Worm (Caenorhabditis elegans): ENCODE measurements around the gene srh-167.

Gene srh-167

ce11 chrV:16342258-16342618 lies 8.7 kb downstream of the srh-167 start, which contains the start of gene nhr-193:
Gene nhr-193, plus strand, starts transcription at chrV:16342308.
- TF ChIP-seq npax-4 (tag; optimal IDR thresholded peaks at IDR 0.05) (no peak), elt-2 (tag; optimal IDR thresholded peaks at IDR 0.05) (peak; percentile 22)

DNA sequence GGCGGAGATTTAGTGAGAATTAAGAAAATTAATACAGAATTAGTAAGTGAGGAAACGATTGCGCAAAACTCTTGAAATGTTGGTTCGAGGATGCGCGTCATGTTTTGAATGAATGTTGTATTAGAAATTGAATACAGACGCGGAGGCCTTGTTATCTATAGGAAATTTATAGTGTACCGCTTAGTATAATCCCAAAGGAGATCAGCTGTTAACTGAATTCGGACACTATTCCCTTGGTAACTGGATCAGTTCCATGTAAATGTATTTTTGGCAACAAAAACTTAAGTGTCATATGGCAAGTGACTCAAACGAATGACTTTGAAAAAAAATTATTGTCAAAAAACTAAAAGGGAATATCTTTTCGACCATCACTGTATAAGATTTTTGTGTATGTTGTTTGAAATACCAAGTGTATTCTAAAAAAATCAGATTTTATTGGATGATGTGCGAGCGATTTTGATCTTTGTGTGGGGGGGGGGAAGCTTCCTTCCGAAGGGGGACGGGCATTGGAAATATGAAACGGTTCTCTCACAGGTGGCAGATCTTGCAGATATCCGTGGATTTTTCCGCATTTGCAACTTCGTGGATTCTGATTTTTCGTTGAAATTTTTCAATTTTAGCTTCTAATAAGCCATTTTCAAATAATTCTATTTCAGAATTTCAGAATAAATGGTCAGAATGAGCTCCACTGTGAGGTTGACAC lies 13.0 kb downstream of the srh-167 start, which contains the start of the genes W08G11.5 and W08G11.1:
W08G11.5 (minus strand) TSS at position 101 of the 703 bp plus-strand sequence.
W08G11.1 (plus strand) TSS at position 653 of the 703 bp plus-strand sequence.
- TF ChIP-seq ceh-19 (GFP tag; optimal IDR thresholded peaks at IDR 0.05) = no peak
- no peak for TF ChIP-seq pat-9 (tag; optimal IDR thresholded peaks at IDR 0.05)
- no peak for TF ChIP-seq K02D7.2 (tag; optimal IDR thresholded peaks at IDR 0.05)
- no peak for TF ChIP-seq nfya-1 (tag; optimal IDR thresholded peaks at IDR 0.05)
- TF ChIP-seq pha-2 (tag; optimal IDR thresholded peaks at IDR 0.05) = no peak
- no peak for TF ChIP-seq dve-1 (tag; optimal IDR thresholded peaks at IDR 0.05)
- TF ChIP-seq ceh-48 (tag; optimal IDR thresholded peaks at IDR 0.05) = no peak
- TF ChIP-seq fax-1 (tag; optimal IDR thresholded peaks at IDR 0.05) = no peak
- no peak for TF ChIP-seq hlh-6 (tag; optimal IDR thresholded peaks at IDR 0.05)
- no peak for TF ChIP-seq lin-11 (tag; optimal IDR thresholded peaks at IDR 0.05)
- TF ChIP-seq elt-4 (tag; optimal IDR thresholded peaks at IDR 0.05) = no peak
- TF ChIP-seq ceh-34 (tag; optimal IDR thresholded peaks at IDR 0.05) = no peak
- no peak for TF ChIP-seq madf-2 (tag; optimal IDR thresholded peaks at IDR 0.05)
- no peak for TF ChIP-seq T23F11.4 (GFP tag; optimal IDR thresholded peaks at IDR 0.05)
- TF ChIP-seq sdc-2 (tag; optimal IDR thresholded peaks at IDR 0.05) = no peak
- no peak for TF ChIP-seq zip-5 (tag; optimal IDR thresholded peaks at IDR 0.05)

DNA sequence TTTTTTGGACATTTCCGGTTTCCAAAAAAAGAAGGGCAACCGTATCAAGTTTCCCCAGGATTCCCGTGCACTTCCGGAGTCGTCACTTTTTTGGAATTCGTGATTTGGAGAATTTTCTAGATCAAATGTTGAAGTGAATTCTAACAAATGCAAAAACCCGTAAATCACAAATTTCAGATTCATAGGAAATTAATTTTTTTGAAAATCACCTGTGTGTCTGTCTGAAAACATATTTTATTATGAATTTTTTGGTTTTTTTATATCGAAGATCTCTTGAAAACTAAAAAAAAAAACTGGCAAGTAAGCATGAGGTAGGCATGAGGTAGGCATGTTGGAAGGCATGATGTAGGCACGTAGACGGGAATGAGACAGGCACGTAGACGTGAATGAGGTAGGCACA lies 16.5 kb downstream of the srh-167 start:
- TF ChIP-seq npax-4 (tag; optimal IDR thresholded peaks at IDR 0.05) (no peak), ztf-16 (tag; optimal IDR thresholded peaks at IDR 0.05) (no peak), lim-6 (tag; optimal IDR thresholded peaks at IDR 0.05) (no peak), sox-4 (tag; optimal IDR thresholded peaks at IDR 0.05) (no peak), ama-1 (optimal IDR thresholded peaks at IDR 0.05) (no peak), che-1 (tag; optimal IDR thresholded peaks at IDR 0.05) (no peak), unc-55 (GFP tag; optimal IDR thresholded peaks at IDR 0.05) (no peak), T23F11.4 (GFP tag; optimal IDR thresholded peaks at IDR 0.05) (no peak), rnt-1 (tag; optimal IDR thresholded peaks at IDR 0.05) (no peak), ceh-22 (tag; optimal IDR thresholded peaks at IDR 0.05) (no peak), ceh-45 (GFP tag; IDR thresholded peaks at IDR 0.05) (no peak), tbx-7 (tag; optimal IDR thresholded peaks at IDR 0.05) (no peak), gmeb-2 (tag; optimal IDR thresholded peaks at IDR 0.05) (no peak)

ce11 chrV:16350775-16351378 lies 17.4 kb downstream of the srh-167 start:
- TF ChIP-seq unc-42 (tag; optimal IDR thresholded peaks at IDR 0.05) = peak; percentile 17
- peak; percentile 49 for TF ChIP-seq ceh-18 (tag; optimal IDR thresholded peaks at IDR 0.05)
- no peak for TF ChIP-seq unc-55 (GFP tag; optimal IDR thresholded peaks at IDR 0.05)
- TF ChIP-seq rnt-1 (tag; optimal IDR thresholded peaks at IDR 0.05) = peak; percentile 37
- no peak for TF ChIP-seq pqm-1 (tag; optimal IDR thresholded peaks at IDR 0.05)
- TF ChIP-seq ceh-31 (tag; optimal IDR thresholded peaks at IDR 0.05) = peak; percentile 29
- TF ChIP-seq C38D4.7 (GFP tag; optimal IDR thresholded peaks at IDR 0.05) = no peak
- no peak for TF ChIP-seq zip-5 (tag; optimal IDR thresholded peaks at IDR 0.05)
- TF ChIP-seq nfya-1 (tag; optimal IDR thresholded peaks at IDR 0.05) = peak; percentile 71

ce11 chrV:16351757-16352156 lies 18.2 kb downstream of the srh-167 start:
- TF ChIP-seq madf-2 (tag; optimal IDR thresholded peaks at IDR 0.05) (no peak), gmeb-2 (tag; optimal IDR thresholded peaks at IDR 0.05) (no peak), dmd-4 (tag; optimal IDR thresholded peaks at IDR 0.05; ENCODE audit: borderline replicate concordance) (no peak), nfya-1 (tag; optimal IDR thresholded peaks at IDR 0.05) (no peak), nhr-11 (tag; optimal IDR thresholded peaks at IDR 0.05) (no peak), K09A11.1 (tag; optimal IDR thresholded peaks at IDR 0.05; ENCODE audit: insufficient read depth) (no peak), fkh-10 (GFP tag; optimal IDR thresholded peaks at IDR 0.05) (no peak), ama-1 (optimal IDR thresholded peaks at IDR 0.05) (no peak), ahr-1 (tag; optimal IDR thresholded peaks at IDR 0.05) (no peak), pat-9 (tag; optimal IDR thresholded peaks at IDR 0.05) (no peak), zip-5 (tag; optimal IDR thresholded peaks at IDR 0.05) (no peak), ets-4 (tag; optimal IDR thresholded peaks at IDR 0.05) (no peak)

Data from whole organism, late embryonic.